Fruit fly (Drosophila melanogaster) whole organism, embryonic: Measurements from ENCODE around the gene mRpS10.

ENCODE experiments used
- CG10979 ChIP-seq: fragments of 200-800 bp; sonication (Bioruptor generic); optimal IDR thresholded peaks from 2 replicates; lab custom pipeline; 2018; ENCODE audit warnings: missing biosample characterization, mild to moderate bottlenecking, missing genetic modification characterization, moderate library complexity
- CG11560 ChIP-seq: fragments of 200-800 bp; sonication (Bioruptor generic); IDR thresholded peaks from 3 replicates; pipeline ENCODE4 v1.3.6; 2022; ENCODE audit warnings: missing biosample characterization, missing genetic modification characterization
- CG12155 ChIP-seq: fragments of 200-800 bp; sonication (Bioruptor generic); optimal IDR thresholded peaks from 3 replicates; lab custom pipeline; 2016; ENCODE audit warnings: missing biosample characterization, missing genetic modification characterization
- CG12391 ChIP-seq: fragments of 200-800 bp; sonication (Bioruptor generic); optimal IDR thresholded peaks from 3 replicates; lab custom pipeline; 2018; ENCODE audit warnings: missing biosample characterization, mild to moderate bottlenecking, missing genetic modification characterization, moderate library complexity
- CG12769 ChIP-seq: fragments of 200-800 bp; sonication (Bioruptor generic); optimal IDR thresholded peaks from 2 replicates; lab custom pipeline; 2019; ENCODE audit warnings: missing biosample characterization, mild to moderate bottlenecking, missing genetic modification characterization, moderate library complexity
- CG17385 ChIP-seq: fragments of 200-800 bp; sonication (Bioruptor generic); optimal IDR thresholded peaks from 3 replicates; lab custom pipeline; 2018; ENCODE audit warnings: missing biosample characterization, mild to moderate bottlenecking, missing genetic modification characterization
- CG30431 ChIP-seq: fragments of 200-800 bp; sonication (Bioruptor generic); optimal IDR thresholded peaks from 2 replicates; lab custom pipeline; 2017; ENCODE audit warnings: missing biosample characterization, missing genetic modification characterization
- CG3281 ChIP-seq: fragments of 200-800 bp; sonication (Bioruptor generic); optimal IDR thresholded peaks from 3 replicates; lab custom pipeline; 2017; ENCODE audit warnings: missing biosample characterization, mild to moderate bottlenecking, missing genetic modification characterization
- CG33557 ChIP-seq: fragments of 200-800 bp; sonication (Bioruptor generic); optimal IDR thresholded peaks from 2 replicates; lab custom pipeline; 2019; ENCODE audit warnings: missing biosample characterization, mild to moderate bottlenecking, missing genetic modification characterization, moderate library complexity
- CG4424 ChIP-seq: fragments of 200-800 bp; sonication (Bioruptor generic); optimal IDR thresholded peaks from 3 replicates; lab custom pipeline; 2016; ENCODE audit warnings: missing biosample characterization, missing genetic modification characterization
- CG7963 ChIP-seq: fragments of 200-800 bp; sonication (Bioruptor generic); IDR thresholded peaks from 3 replicates; pipeline ENCODE4 v1.3.6; 2022; ENCODE audit warnings: missing biosample characterization, missing genetic modification characterization; ENCODE audit not compliant: partially characterized antibody
- CG8281 ChIP-seq: fragments of 200-800 bp; sonication (Bioruptor generic); optimal IDR thresholded peaks from 2 replicates; lab custom pipeline; 2018; ENCODE audit warnings: missing biosample characterization, mild to moderate bottlenecking, missing genetic modification characterization, moderate library complexity
- CG8290 ChIP-seq, 3 experiments: fragments of 200-800 bp; sonication (Bioruptor generic); optimal IDR thresholded peaks; 2 replicates each; lab custom pipeline; 2016 to 2019; ENCODE audit warnings: missing biosample characterization in 3 of 3, missing genetic modification characterization in 3 of 3, mild to moderate bottlenecking in 2 of 3, moderate library complexity in 1 of 3
- CG8388 ChIP-seq: fragments of 200-800 bp; sonication (Bioruptor generic); optimal IDR thresholded peaks from 2 replicates; lab custom pipeline; 2019; ENCODE audit warnings: missing biosample characterization, mild to moderate bottlenecking, missing genetic modification characterization, moderate library complexity
- CG9932 ChIP-seq: fragments of 200-800 bp; sonication (Bioruptor generic); IDR thresholded peaks from 2 replicates; pipeline ENCODE4 v1.3.6; 2022; ENCODE audit warnings: missing biosample characterization, missing genetic modification characterization
- CHES-1-like ChIP-seq: fragments of 200-800 bp; sonication (Bioruptor generic); optimal IDR thresholded peaks from 2 replicates; lab custom pipeline; 2016; ENCODE audit warnings: missing biosample characterization, missing genetic modification characterization
- D ChIP-seq, 2 experiments: fragments of 200-800 bp in 1 of 2; fragments of >200 bp in 1 of 2; sonication (Bioruptor generic) in 1 of 2; optimal IDR thresholded peaks; 2 replicates in 1 of 2; 3 replicates in 1 of 2; lab custom pipeline; 2017; ENCODE audit warnings: mild to moderate bottlenecking in 1 of 2, missing biosample characterization in 1 of 2, missing genetic modification characterization in 1 of 2, missing genetic modification reagents in 1 of 2
- D19A ChIP-seq: fragments of 200-800 bp; optimal IDR thresholded peaks from 3 replicates; lab custom pipeline; 2019; ENCODE audit warnings: missing biosample characterization, mild to moderate bottlenecking, missing genetic modification characterization, moderate library complexity
- Deaf1 ChIP-seq: fragments of 200-800 bp; optimal IDR thresholded peaks from 3 replicates; lab custom pipeline; 2019; ENCODE audit warnings: missing biosample characterization, mild to moderate bottlenecking, missing genetic modification characterization, moderate library complexity
- Ets97D ChIP-seq: fragments of 200-800 bp; sonication (Bioruptor generic); optimal IDR thresholded peaks from 3 replicates; lab custom pipeline; 2016; ENCODE audit warnings: missing biosample characterization, missing genetic modification characterization
- H2.0 ChIP-seq: fragments of 200-800 bp; sonication (Bioruptor generic); IDR thresholded peaks from 2 replicates; pipeline ENCODE4 v1.3.6; 2022; ENCODE audit warnings: missing biosample characterization, missing genetic modification characterization
- Hr39 ChIP-seq: fragments of >200 bp; optimal IDR thresholded peaks from 2 replicates; lab custom pipeline; 2017
- NK7.1 ChIP-seq: fragments of 200-800 bp; sonication (Bioruptor generic); optimal IDR thresholded peaks from 3 replicates; lab custom pipeline; 2016; ENCODE audit warnings: missing biosample characterization, missing genetic modification characterization
- Ptx1 ChIP-seq: fragments of 200-800 bp; sonication (Bioruptor generic); IDR thresholded peaks from 2 replicates; pipeline ENCODE4 v1.3.6; 2022; ENCODE audit warnings: missing biosample characterization, missing genetic modification characterization
- Rfx ChIP-seq: fragments of 200-800 bp; sonication (Bioruptor generic); IDR thresholded peaks from 2 replicates; pipeline ENCODE4 v1.3.6; 2022; ENCODE audit warnings: missing biosample characterization, missing genetic modification characterization
- TFAM ChIP-seq: fragments of 200-800 bp; sonication (Bioruptor generic); optimal IDR thresholded peaks from 2 replicates; lab custom pipeline; 2017; ENCODE audit warnings: missing biosample characterization, missing genetic modification characterization, inconsistent platforms
- Taf1 ChIP-seq: fragments of 200-800 bp; sonication (Bioruptor generic); IDR thresholded peaks from 2 replicates; pipeline ENCODE4 v1.3.6; 2022; ENCODE audit warnings: missing biosample characterization, missing genetic modification characterization
- Usf ChIP-seq: fragments of 200-800 bp; sonication (Bioruptor generic); optimal IDR thresholded peaks from 2 replicates; lab custom pipeline; 2017; ENCODE audit warnings: missing genotype, missing biosample characterization, missing genetic modification characterization
- bab2 ChIP-seq: fragments of 200-800 bp; sonication (Bioruptor generic); optimal IDR thresholded peaks from 2 replicates; lab custom pipeline; 2016; ENCODE audit warnings: missing biosample characterization, missing genetic modification characterization
- chm ChIP-seq: fragments of 200-800 bp; sonication (Bioruptor generic); IDR thresholded peaks from 2 replicates; pipeline ENCODE4 v1.3.6; 2022; ENCODE audit warnings: missing biosample characterization, missing genetic modification characterization
- dimm ChIP-seq: fragments of 200-800 bp; sonication (Bioruptor generic); IDR thresholded peaks from 2 replicates; pipeline ENCODE4 v1.3.6; 2022; ENCODE audit warnings: missing biosample characterization, missing genetic modification characterization
- dysf ChIP-seq: fragments of 200-800 bp; sonication (Bioruptor generic); IDR thresholded peaks from 3 replicates; pipeline ENCODE4 v1.3.6; 2022; ENCODE audit warnings: missing biosample characterization, missing genetic modification characterization
- fd96Cb ChIP-seq: fragments of 200-800 bp; sonication (Bioruptor generic); optimal IDR thresholded peaks from 2 replicates; lab custom pipeline; 2018; ENCODE audit warnings: missing biosample characterization, mild to moderate bottlenecking, missing genetic modification characterization, moderate library complexity
- ftz-f1 ChIP-seq: fragments of 200-800 bp; sonication (Bioruptor generic); optimal IDR thresholded peaks from 2 replicates; lab custom pipeline; 2016; ENCODE audit warnings: missing biosample characterization, missing genetic modification characterization
- gsb ChIP-seq: fragments of 200-800 bp; sonication (Bioruptor generic); IDR thresholded peaks from 2 replicates; pipeline ENCODE4 v1.3.6; 2022; ENCODE audit warnings: missing biosample characterization, missing genetic modification characterization
- lola ChIP-seq, 3 experiments: fragments of >200 bp in 2 of 3; fragments of 200-800 bp in 1 of 3; sonication (Bioruptor generic) in 1 of 3; optimal IDR thresholded peaks; 2 replicates each; lab custom pipeline; 2017 to 2019; ENCODE audit warnings: missing biosample characterization in 3 of 3, missing genetic modification characterization in 3 of 3, mild to moderate bottlenecking in 1 of 3, moderate library complexity in 1 of 3
- lov ChIP-seq, 2 experiments: fragments of 200-800 bp in 1 of 2; fragments of >200 bp in 1 of 2; sonication (Bioruptor generic) in 1 of 2; IDR thresholded peaks in 1 of 2; optimal IDR thresholded peaks in 1 of 2; 2 replicates in 1 of 2; 3 replicates in 1 of 2; pipeline versions ENCODE4 v1.3.6 to Lab custom; 2017 to 2022; ENCODE audit warnings: missing biosample characterization in 1 of 2, missing genetic modification characterization in 1 of 2
- mld ChIP-seq: fragments of 200-800 bp; sonication (Bioruptor generic); IDR thresholded peaks from 3 replicates; pipeline ENCODE4 v1.3.6; 2022; ENCODE audit warnings: missing biosample characterization, missing genetic modification characterization; ENCODE audit not compliant: partially characterized antibody
- pho ChIP-seq: fragments of 200-800 bp; sonication (Bioruptor generic); optimal IDR thresholded peaks from 2 replicates; lab custom pipeline; 2016; ENCODE audit warnings: missing biosample characterization, missing genetic modification characterization
- pum ChIP-seq: fragments of 200-800 bp; sonication (Bioruptor generic); optimal IDR thresholded peaks from 2 replicates; lab custom pipeline; 2016; ENCODE audit warnings: missing biosample characterization, missing genetic modification characterization
- pzg ChIP-seq: fragments of 200-800 bp; sonication (Bioruptor generic); optimal IDR thresholded peaks from 3 replicates; lab custom pipeline; 2018; ENCODE audit warnings: missing biosample characterization, mild to moderate bottlenecking, missing genetic modification characterization, moderate library complexity
- repo ChIP-seq: fragments of 200-800 bp; sonication (Bioruptor generic); optimal IDR thresholded peaks from 2 replicates; lab custom pipeline; 2016; ENCODE audit warnings: missing biosample characterization, missing genetic modification characterization
- rib ChIP-seq: fragments of 200-800 bp; sonication (Bioruptor generic); IDR thresholded peaks from 2 replicates; pipeline ENCODE4 v1.3.6; 2022; ENCODE audit warnings: missing biosample characterization, missing genetic modification characterization
- salm ChIP-seq: fragments of 200-800 bp; sonication (Bioruptor generic); optimal IDR thresholded peaks from 2 replicates; lab custom pipeline; 2018; ENCODE audit warnings: missing biosample characterization, mild to moderate bottlenecking, missing genetic modification characterization
- schlank ChIP-seq: fragments of 200-800 bp; sonication (Bioruptor generic); optimal IDR thresholded peaks from 2 replicates; lab custom pipeline; 2018; ENCODE audit warnings: missing biosample characterization, mild to moderate bottlenecking, missing genetic modification characterization
- sim ChIP-seq: fragments of 200-800 bp; sonication (Bioruptor generic); IDR thresholded peaks from 2 replicates; pipeline ENCODE4 v1.3.6; 2022; ENCODE audit warnings: missing biosample characterization, missing genetic modification characterization
- slbo ChIP-seq: fragments of 200-800 bp; sonication (Bioruptor generic); IDR thresholded peaks from 2 replicates; pipeline ENCODE4 v1.3.6; 2022; ENCODE audit warnings: missing biosample characterization, missing genetic modification characterization
- so ChIP-seq: fragments of 200-800 bp; sonication (Bioruptor generic); IDR thresholded peaks from 3 replicates; pipeline ENCODE4 v1.3.6; 2022; ENCODE audit warnings: missing biosample characterization, missing genetic modification characterization
- stc ChIP-seq: fragments of 200-800 bp; sonication (Bioruptor generic); IDR thresholded peaks from 2 replicates; pipeline ENCODE4 v1.3.6; 2022; ENCODE audit warnings: missing biosample characterization, missing genetic modification characterization
- wek ChIP-seq: fragments of 200-800 bp; sonication (Bioruptor generic); optimal IDR thresholded peaks from 3 replicates; lab custom pipeline; 2018; ENCODE audit warnings: missing biosample characterization, mild to moderate bottlenecking, missing genetic modification characterization, moderate library complexity

mRpS10 gene

DNA sequence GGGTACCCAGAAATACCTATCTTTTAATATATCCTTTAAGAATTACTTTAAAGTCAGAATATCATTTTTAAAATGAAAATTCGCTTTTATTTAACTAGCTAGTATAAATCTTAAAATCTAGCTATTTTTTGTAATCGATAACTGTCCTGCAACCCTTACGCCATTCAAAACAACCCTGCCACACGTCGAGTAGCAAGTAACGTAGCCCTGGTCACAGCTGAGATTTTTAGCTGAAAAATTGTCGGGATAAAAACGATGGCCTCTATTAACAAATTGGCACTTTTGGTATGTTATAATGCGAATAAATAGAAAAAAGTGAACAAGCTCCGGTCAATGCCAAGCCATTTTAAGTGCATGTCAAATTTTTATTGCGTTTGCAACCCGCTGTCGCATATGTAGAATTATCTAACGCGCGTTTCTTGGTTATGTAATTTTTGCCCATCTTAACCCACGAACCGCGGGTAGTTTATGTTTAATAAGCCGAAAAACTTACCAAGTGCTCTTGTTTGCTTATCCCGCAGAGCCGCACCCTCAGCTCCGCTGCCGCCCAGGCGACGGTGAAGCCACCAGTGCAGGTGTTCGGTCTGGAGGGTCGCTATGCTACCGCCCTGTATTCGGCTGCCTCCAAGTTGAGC lies 36.1 kb downstream of the mRpS10 start, which contains the start of gene ATPsynO (continued):
- TF ChIP-seq CG11560 (tag; lab: Robert Waterston, UW) (no peak), CG8281 (tag; lab: Kevin White, UChicago) (no peak), H2.0 (GFP tag; lab: Robert Waterston, UW) (no peak), mld (no peak), NK7.1 (GFP tag; lab: Kevin White, UChicago) (no peak), CG30431 (GFP tag; lab: Kevin White, UChicago) (no peak), dysf (GFP tag; lab: Robert Waterston, UW) (no peak), salm (tag; lab: Kevin White, UChicago) (no peak), CG3281 (GFP tag; lab: Kevin White, UChicago) (peak; percentile 100), repo (GFP tag; lab: Kevin White, UChicago) (no peak), sim (no peak), Hr39 (no peak), Ets97D (GFP tag; lab: Kevin White, UChicago) (peak; percentile 67), CG17385 (GFP tag; lab: Kevin White, UChicago) (no peak), Ptx1 (no peak), TFAM (GFP tag; lab: Kevin White, UChicago) (no peak), CG8388 (GFP tag; lab: Kevin White, UChicago) (no peak), Rfx (GFP tag; lab: Robert Waterston, UW) (peak; percentile 38), fd96Cb (tag; lab: Kevin White, UChicago) (no peak), CHES-1-like (GFP tag; lab: Kevin White, UChicago) (peak; percentile 17), dimm (GFP tag; lab: Robert Waterston, UW) (no peak), Usf (GFP tag; lab: Kevin White, UChicago) (no peak), Taf1 (GFP tag; lab: Robert Waterston, UW) (no peak), CG12155 (peak; percentile 43), CG33557 (GFP tag; lab: Kevin White, UChicago) (peak; percentile 25), CG9932 (GFP tag; lab: Robert Waterston, UW) (peak; percentile 22; the same call in 1 of the 2 replicates), schlank (tag; lab: Kevin White, UChicago) (no peak), so (no peak), pho (peak; percentile 11), D (optimal IDR thresholded peaks at IDR 0.05; lab: Kevin White, UChicago) (no peak), D (GFP tag; optimal IDR thresholded peaks at IDR 0.05; lab: Kevin White, UChicago) (no peak), CG8290 (GFP tag; optimal IDR thresholded peaks at IDR 0.05; lab: Kevin White, UChicago) (no peak), CG8290 (tag; optimal IDR thresholded peaks at IDR 0.05; lab: Kevin White, UChicago) (no peak), CG4424 (GFP tag; lab: Kevin White, UChicago) (no peak), gsb (GFP tag; lab: Robert Waterston, UW) (no peak), ftz-f1 (GFP tag; lab: Kevin White, UChicago) (peak; percentile 36), pzg (GFP tag; lab: Kevin White, UChicago) (peak; percentile 87), lola (GFP tag; optimal IDR thresholded peaks at IDR 0.05; lab: Kevin White, UChicago) (no peak), stc (GFP tag; lab: Robert Waterston, UW) (no peak), pum (GFP tag; lab: Kevin White, UChicago) (no peak), bab2 (GFP tag; lab: Kevin White, UChicago) (no peak), lov (optimal IDR thresholded peaks at IDR 0.05; lab: Kevin White, UChicago) (no peak), lov (GFP tag; IDR thresholded peaks at IDR 0.05; lab: Robert Waterston, UW) (no peak), CG12391 (peak; percentile 62), CG7963 (GFP tag; lab: Robert Waterston, UW) (no peak), CG12769 (no peak), slbo (GFP tag; lab: Robert Waterston, UW) (no peak), rib (GFP tag; lab: Robert Waterston, UW) (no peak), Deaf1 (tag; lab: Kevin White, UChicago) (no peak), chm (GFP tag; lab: Robert Waterston, UW) (no peak), CG10979 (tag; lab: Kevin White, UChicago) (peak; percentile 0), D19A (tag; lab: Kevin White, UChicago) (no peak), wek (GFP tag; lab: Kevin White, UChicago) (no peak)
